Fruit fly (Drosophila melanogaster) whole organism, embryonic: ENCODE results near the gene gish.
A peak's percentile ranks its signal among the peaks of the same experiment; 100 is the strongest.

Source experiments
- Antp ChIP-seq: fragments of 200-800 bp; sonication (Bioruptor generic); optimal IDR thresholded peaks from 3 replicates; lab custom pipeline; 2016; ENCODE audit warnings: missing biosample characterization, missing genetic modification characterization
- Blimp-1 ChIP-seq: fragments of 200-800 bp; sonication (Bioruptor generic); optimal IDR thresholded peaks from 3 replicates; lab custom pipeline; 2018; ENCODE audit warnings: missing biosample characterization, missing genetic modification characterization, mild to moderate bottlenecking, moderate library complexity, missing genetic modification reagents
- CG1024 ChIP-seq: fragments of 200-800 bp; sonication (Bioruptor generic); IDR thresholded peaks from 2 replicates; pipeline ENCODE4 v1.3.6; 2022; ENCODE audit warnings: missing biosample characterization, missing genetic modification characterization
- CG10959 ChIP-seq: fragments of 200-800 bp; sonication (Bioruptor generic); IDR thresholded peaks from 2 replicates; pipeline ENCODE4 v1.3.6; 2022; ENCODE audit warnings: missing biosample characterization, missing genetic modification characterization
- CG15073 ChIP-seq: fragments of 200-800 bp; sonication (Bioruptor generic); optimal IDR thresholded peaks from 2 replicates; lab custom pipeline; 2016; ENCODE audit warnings: missing biosample characterization, missing genetic modification characterization
- CG15479 ChIP-seq: fragments of 200-800 bp; sonication (Bioruptor generic); optimal IDR thresholded peaks from 3 replicates; lab custom pipeline; 2019; ENCODE audit warnings: missing biosample characterization, mild to moderate bottlenecking, missing genetic modification characterization, moderate library complexity
- CG18262 ChIP-seq: fragments of 200-800 bp; optimal IDR thresholded peaks from 3 replicates; lab custom pipeline; 2019; ENCODE audit warnings: missing biosample characterization, mild to moderate bottlenecking, missing genetic modification characterization, moderate library complexity
- CG32772 ChIP-seq: fragments of 200-800 bp; sonication (Bioruptor generic); IDR thresholded peaks from 2 replicates; pipeline ENCODE4 v1.3.6; 2022; ENCODE audit warnings: missing biosample characterization, missing genetic modification characterization
- CG6654 ChIP-seq: fragments of 200-800 bp; sonication (Bioruptor generic); optimal IDR thresholded peaks from 2 replicates; lab custom pipeline; 2017; ENCODE audit warnings: missing biosample characterization, mild to moderate bottlenecking, missing genetic modification characterization
- CG7271 ChIP-seq: fragments of 200-800 bp; sonication (Bioruptor generic); optimal IDR thresholded peaks from 2 replicates; lab custom pipeline; 2018; ENCODE audit warnings: missing biosample characterization, mild to moderate bottlenecking, missing genetic modification characterization, moderate library complexity
- CG7786 ChIP-seq: fragments of 200-800 bp; sonication (Bioruptor generic); optimal IDR thresholded peaks from 2 replicates; lab custom pipeline; 2016; ENCODE audit warnings: missing biosample characterization, missing genetic modification characterization
- CG8478 ChIP-seq: fragments of >200 bp; optimal IDR thresholded peaks from 2 replicates; lab custom pipeline; 2018
- Dip2 ChIP-seq: fragments of 200-800 bp; sonication (Bioruptor generic); IDR thresholded peaks from 2 replicates; pipeline ENCODE4 v1.3.6; 2022; ENCODE audit warnings: missing biosample characterization, missing genetic modification characterization
- Dref ChIP-seq: fragments of 200-800 bp; sonication (Bioruptor generic); IDR thresholded peaks from 2 replicates; pipeline ENCODE4 v1.3.6; 2022; ENCODE audit warnings: missing biosample characterization, missing genetic modification characterization
- Drgx ChIP-seq: fragments of 200-800 bp; sonication (Bioruptor generic); IDR thresholded peaks from 2 replicates; pipeline ENCODE4 v1.3.6; 2022; ENCODE audit warnings: missing biosample characterization, missing genetic modification characterization
- Ets65A ChIP-seq: fragments of 200-800 bp; sonication (Bioruptor generic); peaks from one replicate; lab custom pipeline; 2016; ENCODE audit warnings: missing biosample characterization, missing genetic modification characterization
- H15 ChIP-seq: fragments of 200-800 bp; sonication (Bioruptor generic); IDR thresholded peaks from 3 replicates; pipeline ENCODE4 v1.3.6; 2022; ENCODE audit warnings: missing biosample characterization, missing genetic modification characterization
- Hand ChIP-seq: fragments of 200-800 bp; sonication (Bioruptor generic); optimal IDR thresholded peaks from 2 replicates; lab custom pipeline; 2017; ENCODE audit warnings: mild to moderate bottlenecking, missing biosample characterization, missing genetic modification reagents, missing genetic modification characterization
- Hsf ChIP-seq: fragments of 200-800 bp; sonication (Bioruptor generic); optimal IDR thresholded peaks from 3 replicates; lab custom pipeline; 2016; ENCODE audit warnings: missing biosample characterization, missing genetic modification characterization
- Med ChIP-seq: fragments of 200-800 bp; sonication (Bioruptor generic); peaks from one replicate; lab custom pipeline; 2016; ENCODE audit warnings: missing biosample characterization, missing genetic modification characterization, mild to moderate bottlenecking, inconsistent platforms, moderate library complexity
- Meics ChIP-seq: fragments of 200-800 bp; sonication (Bioruptor generic); optimal IDR thresholded peaks from 2 replicates; lab custom pipeline; 2017; ENCODE audit warnings: missing biosample characterization, mild to moderate bottlenecking, missing genetic modification characterization
- Mes4 ChIP-seq: fragments of 200-800 bp; sonication (Bioruptor generic); optimal IDR thresholded peaks from 2 replicates; lab custom pipeline; 2016; ENCODE audit warnings: missing biosample characterization, missing genetic modification characterization
- NC2β ChIP-seq: fragments of 200-800 bp; sonication (Bioruptor generic); optimal IDR thresholded peaks from 2 replicates; lab custom pipeline; 2016; ENCODE audit warnings: missing biosample characterization, missing genetic modification characterization
- NfI ChIP-seq: fragments of 200-800 bp; sonication (Bioruptor generic); optimal IDR thresholded peaks from 3 replicates; lab custom pipeline; 2018; ENCODE audit warnings: missing biosample characterization, mild to moderate bottlenecking, missing genetic modification characterization, moderate library complexity
- Scr ChIP-seq: fragments of 200-800 bp; sonication (Bioruptor generic); IDR thresholded peaks from 2 replicates; pipeline ENCODE4 v1.3.6; 2022; ENCODE audit warnings: missing biosample characterization, missing genetic modification characterization; ENCODE audit not compliant: partially characterized antibody
- Sox102F ChIP-seq: fragments of 200-800 bp; sonication (Bioruptor generic); optimal IDR thresholded peaks from 2 replicates; lab custom pipeline; 2018; ENCODE audit warnings: missing biosample characterization, mild to moderate bottlenecking, missing genetic modification characterization, moderate library complexity
- bcd ChIP-seq: fragments of 200-800 bp; sonication (Bioruptor generic); optimal IDR thresholded peaks from 2 replicates; lab custom pipeline; 2017; ENCODE audit warnings: missing biosample characterization, mild to moderate bottlenecking, missing genetic modification characterization
- bowl ChIP-seq: fragments of 200-800 bp; sonication (Bioruptor generic); IDR thresholded peaks from 2 replicates; pipeline ENCODE4 v1.3.6; 2022; ENCODE audit warnings: missing biosample characterization, missing genetic modification characterization
- cad ChIP-seq: fragments of >200 bp; optimal IDR thresholded peaks from 2 replicates; lab custom pipeline; 2017; ENCODE audit warnings: missing biosample characterization, missing genetic modification characterization
- chinmo ChIP-seq: fragments of 200-800 bp; sonication (Bioruptor generic); IDR thresholded peaks from 4 replicates; pipeline ENCODE4 v1.3.6; 2022; ENCODE audit warnings: missing biosample characterization, missing genetic modification characterization; ENCODE audit not compliant: partially characterized antibody
- crol ChIP-seq: fragments of 200-800 bp; sonication (Bioruptor generic); IDR thresholded peaks from 2 replicates; pipeline ENCODE4 v1.3.6; 2022; ENCODE audit warnings: missing biosample characterization, missing genetic modification characterization
- cwo ChIP-seq: fragments of 200-800 bp; sonication (Bioruptor generic); optimal IDR thresholded peaks from 3 replicates; lab custom pipeline; 2017; ENCODE audit warnings: missing biosample characterization, missing genetic modification characterization, mild to moderate bottlenecking, moderate library complexity, missing genetic modification reagents
- dmrt99B ChIP-seq: fragments of 200-800 bp; sonication (Bioruptor generic); optimal IDR thresholded peaks from 2 replicates; lab custom pipeline; 2018; ENCODE audit warnings: missing biosample characterization, mild to moderate bottlenecking, missing genetic modification characterization, moderate library complexity
- fd96Cb ChIP-seq: fragments of 200-800 bp; sonication (Bioruptor generic); optimal IDR thresholded peaks from 2 replicates; lab custom pipeline; 2018; ENCODE audit warnings: missing biosample characterization, mild to moderate bottlenecking, missing genetic modification characterization, moderate library complexity
- gce ChIP-seq: fragments of 200-800 bp; sonication (Bioruptor generic); IDR thresholded peaks from 3 replicates; pipeline ENCODE4 v1.3.6; 2022; ENCODE audit warnings: missing biosample characterization, missing genetic modification characterization
- hbn ChIP-seq: fragments of 200-800 bp; sonication (Bioruptor generic); IDR thresholded peaks from 2 replicates; pipeline ENCODE4 v1.3.6; 2022; ENCODE audit warnings: missing biosample characterization, missing genetic modification characterization; ENCODE audit not compliant: partially characterized antibody
- ind ChIP-seq: fragments of 200-800 bp; sonication (Bioruptor generic); optimal IDR thresholded peaks from 3 replicates; lab custom pipeline; 2016; ENCODE audit warnings: missing biosample characterization, missing genetic modification characterization
- jing ChIP-seq: fragments of 200-800 bp; sonication (Bioruptor generic); optimal IDR thresholded peaks from 2 replicates; lab custom pipeline; 2018; ENCODE audit warnings: missing biosample characterization, mild to moderate bottlenecking, missing genetic modification characterization
- lilli ChIP-seq: fragments of 200-800 bp; sonication (Bioruptor generic); optimal IDR thresholded peaks from 3 replicates; lab custom pipeline; 2016; ENCODE audit warnings: missing biosample characterization, missing genetic modification characterization
- pnt ChIP-seq: fragments of 200-800 bp; sonication (Bioruptor generic); optimal IDR thresholded peaks from 3 replicates; lab custom pipeline; 2016; ENCODE audit warnings: missing biosample characterization, missing genetic modification characterization
- psq ChIP-seq: fragments of 200-800 bp; sonication (Bioruptor generic); optimal IDR thresholded peaks from 2 replicates; lab custom pipeline; 2017; ENCODE audit warnings: missing biosample characterization, missing genetic modification characterization
- sens ChIP-seq: fragments of 200-800 bp; sonication (Bioruptor generic); peaks from one replicate; lab custom pipeline; 2016; ENCODE audit warnings: missing biosample characterization, missing genetic modification characterization
- sqz ChIP-seq: fragments of 200-800 bp; sonication (Bioruptor generic); optimal IDR thresholded peaks from 3 replicates; lab custom pipeline; 2018; ENCODE audit warnings: missing biosample characterization, mild to moderate bottlenecking, missing genetic modification characterization
- tll ChIP-seq, 2 experiments: fragments of 200-800 bp in 1 of 2; fragments of >200 bp in 1 of 2; sonication (Bioruptor generic) in 1 of 2; optimal IDR thresholded peaks; 2 replicates each; lab custom pipeline; 2017 to 2019; ENCODE audit warnings: missing biosample characterization in 2 of 2, missing genetic modification characterization in 2 of 2, mild to moderate bottlenecking in 1 of 2, moderate library complexity in 1 of 2
- vnd ChIP-seq: fragments of 200-800 bp; sonication (Bioruptor generic); IDR thresholded peaks from 3 replicates; pipeline ENCODE4 v1.3.6; 2022; ENCODE audit warnings: missing biosample characterization, missing genetic modification characterization; ENCODE audit not compliant: partially characterized antibody
- zen ChIP-seq: fragments of 200-800 bp; sonication (Bioruptor generic); optimal IDR thresholded peaks from 3 replicates; lab custom pipeline; 2018; ENCODE audit warnings: missing biosample characterization, mild to moderate bottlenecking, missing genetic modification characterization, moderate library complexity

gish gene

dm6 chr3R:16245298-16246098 lies 26.8 kb upstream of the gish start (continued):
- TF ChIP-seq dmrt99B: no peak
- no peak for TF ChIP-seq fd96Cb (tag; lab: Kevin White, UChicago)
- TF ChIP-seq psq (GFP tag; lab: Kevin White, UChicago): no peak
- TF ChIP-seq CG32772 (GFP tag; lab: Robert Waterston, UW): no peak
- TF ChIP-seq Dref: no peak
- TF ChIP-seq CG7786 (GFP tag; lab: Kevin White, UChicago): no peak
- no peak for TF ChIP-seq Antp (GFP tag; lab: Kevin White, UChicago)
- TF ChIP-seq H15 (GFP tag; lab: Robert Waterston, UW): no peak
- TF ChIP-seq hbn: no peak
- no peak for TF ChIP-seq sqz (GFP tag; lab: Kevin White, UChicago)
- peak; percentile 39; the same call in 1 of the 2 replicates for TF ChIP-seq crol
- no peak for TF ChIP-seq sens (GFP tag; lab: Kevin White, UChicago)
- no peak for TF ChIP-seq NfI (GFP tag; lab: Kevin White, UChicago)
- peak; percentile 54 for TF ChIP-seq cwo (GFP tag; lab: Kevin White, UChicago)
- TF ChIP-seq NC2β: no peak
- TF ChIP-seq CG6654: no peak
- TF ChIP-seq CG10959: no peak

DNA sequence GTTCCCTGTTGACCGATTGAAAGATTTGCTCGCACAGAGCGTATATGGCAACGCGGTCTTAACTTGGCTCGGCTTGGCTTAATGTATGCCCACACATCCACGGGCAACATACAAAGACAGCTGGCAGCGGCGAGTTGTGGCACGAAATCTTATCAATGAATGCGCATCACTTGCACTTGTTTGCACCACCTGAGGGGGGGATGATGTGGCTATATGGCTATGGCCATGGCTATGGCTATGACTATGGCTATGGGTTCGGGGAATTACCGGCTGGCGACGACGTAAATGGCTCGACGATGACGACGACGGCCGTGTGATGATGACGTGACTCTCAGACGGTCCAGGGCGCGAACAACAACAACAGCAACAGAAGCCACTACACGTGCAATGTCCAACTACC lies 25.2 kb upstream of the gish start:
- no peak for TF ChIP-seq bcd (GFP tag; lab: Kevin White, UChicago)
- TF ChIP-seq Blimp-1 (GFP tag; lab: Kevin White, UChicago): peak; percentile 51
- 0 out of 4 replicates have a peak, but pooled peaks have one; percentile 59 for TF ChIP-seq chinmo (GFP tag; lab: Robert Waterston, UW)
- TF ChIP-seq zen (tag; lab: Kevin White, UChicago): peak; percentile 21
- 0 out of 2 replicates have a peak, but pooled peaks have one; percentile 12 for TF ChIP-seq crol
- TF ChIP-seq Med (GFP tag; lab: Kevin White, UChicago): peak; percentile 52
- TF ChIP-seq Drgx (GFP tag; lab: Robert Waterston, UW): no peak
- peak; percentile 2 for TF ChIP-seq Ets65A (GFP tag; lab: Kevin White, UChicago)
- TF ChIP-seq Scr (GFP tag; lab: Robert Waterston, UW): no peak
- TF ChIP-seq jing (GFP tag; lab: Kevin White, UChicago): no peak
- TF ChIP-seq CG8478 (lab: Kevin White, UChicago): peak; percentile 50

DNA sequence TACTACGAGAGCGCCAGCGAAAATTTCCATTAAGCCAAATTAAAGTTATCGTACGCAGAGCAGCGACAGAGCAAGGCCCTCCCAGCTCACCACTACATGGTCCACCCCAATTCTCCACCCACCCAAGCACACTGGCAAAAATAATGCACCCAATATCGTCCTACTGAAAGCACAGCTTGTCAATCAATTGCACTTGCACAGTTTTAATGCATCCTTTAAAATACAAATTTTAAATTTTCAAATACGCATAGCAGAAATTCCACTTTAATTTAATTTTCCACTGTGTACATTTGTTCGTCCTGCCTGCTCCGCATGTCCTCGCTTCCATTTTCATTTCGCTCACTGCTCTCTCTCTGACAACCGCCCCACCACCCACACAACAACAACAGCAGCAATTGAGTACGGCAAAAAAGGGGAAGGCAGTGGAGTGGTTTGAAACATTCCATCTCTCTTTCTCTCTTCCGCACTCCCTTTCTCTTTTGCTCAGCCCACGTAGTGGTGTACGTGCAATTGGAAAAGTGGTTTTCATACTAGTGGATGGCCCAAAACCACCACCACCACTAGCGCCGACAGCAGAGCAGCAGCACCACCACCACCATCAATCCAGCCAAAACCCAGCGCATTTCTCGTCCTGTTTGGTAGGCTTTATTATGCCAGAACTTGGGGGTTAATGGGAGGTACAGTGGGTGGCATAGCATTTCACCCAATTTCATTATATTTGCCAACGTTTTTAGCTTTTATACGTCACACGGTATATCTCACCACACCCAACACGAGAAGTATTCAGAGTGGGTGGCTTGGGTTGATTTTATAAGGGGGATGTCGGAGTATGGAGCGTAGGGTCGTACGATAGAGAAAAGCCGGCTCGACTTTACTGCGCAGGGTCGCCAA lies 24.4 kb upstream of the gish start:
- no peak for TF ChIP-seq bowl (GFP tag; lab: Robert Waterston, UW)
- TF ChIP-seq Hand (GFP tag; lab: Kevin White, UChicago): peak; percentile 86
- TF ChIP-seq lilli (GFP tag; lab: Kevin White, UChicago): peak; percentile 66
- peak; percentile 76 for TF ChIP-seq CG18262 (tag; lab: Kevin White, UChicago)
- no peak for TF ChIP-seq CG15073 (GFP tag; lab: Kevin White, UChicago)
- no peak for TF ChIP-seq tll (GFP tag; optimal IDR thresholded peaks at IDR 0.05; lab: Kevin White, UChicago)
- TF ChIP-seq vnd: no peak
- peak; percentile 76 for TF ChIP-seq CG1024 (GFP tag; lab: Robert Waterston, UW)
- TF ChIP-seq Dip2 (GFP tag; lab: Robert Waterston, UW): peak; percentile 23; the same call in 1 of the 2 replicates
- TF ChIP-seq Hsf (GFP tag; lab: Kevin White, UChicago): peak; percentile 49
- TF ChIP-seq Meics (GFP tag; lab: Kevin White, UChicago): peak; percentile 92
- TF ChIP-seq Mes4 (GFP tag; lab: Kevin White, UChicago): no peak
- TF ChIP-seq cad: no peak
- TF ChIP-seq Sox102F (GFP tag; lab: Kevin White, UChicago): peak; percentile 68
- TF ChIP-seq gce (GFP tag; lab: Robert Waterston, UW): no peak
- peak; percentile 50 for TF ChIP-seq pnt (GFP tag; lab: Kevin White, UChicago)
- TF ChIP-seq CG15479 (GFP tag; lab: Kevin White, UChicago): no peak
- TF ChIP-seq ind (GFP tag; lab: Kevin White, UChicago): peak; percentile 82
- TF ChIP-seq CG7271 (tag; lab: Kevin White, UChicago): no peak
